Fruit fly (Drosophila melanogaster) S2 (cell line): ENCODE results near the gene ORMDL.

Experiments used
- CG8478 ChIP-seq: fragments of >200 bp; optimal IDR thresholded peaks from 2 replicates; lab custom pipeline; 2018
- CTCF ChIP-seq, 2 experiments: fragments of >200 bp; optimal IDR thresholded peaks; 2 replicates each; lab custom pipeline; 2018

DNA sequence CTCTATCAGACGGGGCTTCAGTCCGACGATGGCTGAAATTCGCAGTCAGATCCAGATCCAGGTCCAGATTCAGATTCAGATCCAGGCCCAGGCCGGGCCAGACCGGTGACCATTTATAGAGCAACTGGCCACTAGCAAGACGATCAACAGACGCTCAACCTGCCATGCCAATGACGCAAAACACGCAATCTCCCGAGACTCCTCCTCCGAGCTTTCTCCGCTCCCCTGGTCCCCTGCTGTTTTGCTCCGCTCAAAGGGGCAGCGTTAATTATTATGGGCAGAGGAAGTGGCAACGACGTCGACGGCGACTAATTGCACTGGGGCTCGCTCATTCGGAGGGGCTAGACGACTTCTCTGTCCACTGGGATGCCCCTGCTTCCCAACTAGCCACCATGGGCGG, 16.3 kb downstream of the ORMDL start:
- no peak for TF ChIP-seq CTCF (optimal IDR thresholded peaks at IDR 0.05; lab: Kevin White, UChicago)
- TF ChIP-seq CG8478 (lab: Kevin White, UChicago) = no peak
